Worm (Caenorhabditis elegans) whole organism, mixed stage, embryonic: ENCODE data around the gene cht-3.

Source experiments
- blmp-1 ChIP-seq: fragments of 150-350 bp; optimal IDR thresholded peaks from 2 replicates; lab custom pipeline; 2014; ENCODE audit warnings: missing biosample characterization, missing genetic modification characterization
- hlh-1 ChIP-seq: fragments of 150-350 bp; optimal IDR thresholded peaks from 2 replicates; lab custom pipeline; 2014; ENCODE audit warnings: missing biosample characterization, missing genetic modification reagents, missing genetic modification characterization

DNA sequence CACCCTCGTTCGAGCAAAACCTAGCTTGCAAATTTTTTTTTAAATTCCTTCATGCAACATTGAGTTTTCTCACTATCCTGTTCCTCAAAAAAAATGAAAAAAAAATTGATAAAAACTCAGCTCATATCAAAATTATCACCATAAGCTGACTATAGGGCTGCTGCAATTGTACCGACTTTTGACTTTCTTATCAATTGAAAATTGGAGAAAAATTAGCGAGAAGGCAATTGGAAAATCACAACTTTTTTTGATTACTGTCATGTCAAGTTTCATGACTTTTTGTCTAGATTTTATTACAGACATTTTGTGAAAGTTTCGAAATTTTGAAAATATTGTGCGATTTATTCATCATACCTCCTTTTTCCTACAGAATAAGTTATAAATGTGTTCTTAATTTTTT is 22.4 kb downstream of the cht-3 start:
- TF ChIP-seq hlh-1 (tag; lab: Kevin White, UChicago) (no peak), blmp-1 (tag; lab: Kevin White, UChicago) (no peak)
